Worm (Caenorhabditis elegans) whole organism, mixed stage, embryonic: ENCODE results near the gene F08F3.6.

ENCODE experiments used
- bed-3 ChIP-seq: fragments of 200-800 bp; sonication (Bioruptor generic); optimal IDR thresholded peaks from 3 replicates; lab custom pipeline; 2018; ENCODE audit warnings: mild to moderate bottlenecking, missing genetic modification characterization, moderate library complexity, missing compliant biosample characterization
- blmp-1 ChIP-seq: fragments of 150-350 bp; optimal IDR thresholded peaks from 2 replicates; lab custom pipeline; 2014; ENCODE audit warnings: missing biosample characterization, missing genetic modification characterization
- lin-32 ChIP-seq: fragments of 200-800 bp; sonication (Bioruptor generic); optimal IDR thresholded peaks from 2 replicates; lab custom pipeline; 2018; ENCODE audit warnings: mild to moderate bottlenecking, missing genetic modification characterization, missing compliant biosample characterization
- mab-5 ChIP-seq: fragments of 150-350 bp; optimal IDR thresholded peaks from 2 replicates; lab custom pipeline; 2014; ENCODE audit warnings: missing biosample characterization, missing genetic modification characterization
- nhr-12 ChIP-seq: fragments of 150-350 bp; optimal IDR thresholded peaks from 2 replicates; lab custom pipeline; 2014; ENCODE audit warnings: missing biosample characterization, missing genetic modification characterization
- nhr-237 ChIP-seq: fragments of 150-350 bp; optimal IDR thresholded peaks from 2 replicates; lab custom pipeline; 2014; ENCODE audit warnings: missing biosample characterization, missing genetic modification characterization
- nhr-28 ChIP-seq: fragments of 150-350 bp; optimal IDR thresholded peaks from 2 replicates; lab custom pipeline; 2014; ENCODE audit warnings: missing biosample characterization, missing genetic modification characterization
- snpc-4 ChIP-seq: fragments of 150-350 bp; optimal IDR thresholded peaks from 2 replicates; lab custom pipeline; 2014; ENCODE audit warnings: missing biosample characterization, missing genetic modification characterization
- ztf-11 ChIP-seq: fragments of 150-350 bp; optimal IDR thresholded peaks from 2 replicates; lab custom pipeline; 2014; ENCODE audit warnings: missing biosample characterization, missing genetic modification characterization

- TF ChIP-seq nhr-28 (tag; lab: Kevin White, UChicago) (no peak), nhr-237 (tag; lab: Kevin White, UChicago) (no peak), bed-3 (GFP tag; lab: Kevin White, UChicago) (no peak), ztf-11 (tag; lab: Kevin White, UChicago) (no peak), lin-32 (GFP tag; lab: Kevin White, UChicago) (no peak), mab-5 (tag; lab: Kevin White, UChicago) (no peak), nhr-12 (tag; lab: Kevin White, UChicago) (no peak), snpc-4 (no peak), blmp-1 (tag; lab: Kevin White, UChicago) (no peak)
Observed at ce11 chrV:5459806-5460205, 39.9 kb upstream of the F08F3.6 start, which contains the start of gene ZC317.2.
